Fruit fly (Drosophila melanogaster) whole organism, adult: ENCODE data around the gene CG10600.

ENCODE experiments used
- CG11617 ChIP-seq: fragments of 200-800 bp; sonication (Bioruptor generic); optimal IDR thresholded peaks from 2 replicates; lab custom pipeline; 2017; ENCODE audit warnings: mild to moderate bottlenecking, missing biosample characterization, missing genetic modification reagents, missing genetic modification characterization
- CG12768 ChIP-seq: fragments of 200-800 bp; sonication (Bioruptor generic); optimal IDR thresholded peaks from 2 replicates; lab custom pipeline; 2017; ENCODE audit warnings: missing biosample characterization, missing genetic modification characterization, mild to moderate bottlenecking, moderate library complexity, missing genetic modification reagents
- CG14711 ChIP-seq: fragments of 200-800 bp; sonication (Bioruptor generic); optimal IDR thresholded peaks from 2 replicates; lab custom pipeline; 2018; ENCODE audit warnings: missing biosample characterization, mild to moderate bottlenecking, missing genetic modification characterization, moderate library complexity
- CG1620 ChIP-seq: fragments of 200-800 bp; sonication (Bioruptor generic); optimal IDR thresholded peaks from 2 replicates; lab custom pipeline; 2016; ENCODE audit warnings: missing biosample characterization, missing genetic modification characterization
- CG33017 ChIP-seq: fragments of 200-800 bp; sonication (Bioruptor generic); optimal IDR thresholded peaks from 2 replicates; lab custom pipeline; 2018; ENCODE audit warnings: missing biosample characterization, mild to moderate bottlenecking, missing genetic modification characterization, moderate library complexity
- CG5204 ChIP-seq: fragments of 200-800 bp; sonication (Bioruptor generic); optimal IDR thresholded peaks from 2 replicates; lab custom pipeline; 2016; ENCODE audit warnings: missing biosample characterization, missing genetic modification characterization
- CG7045 ChIP-seq: fragments of 200-800 bp; sonication (Bioruptor generic); optimal IDR thresholded peaks from 2 replicates; lab custom pipeline; 2017; ENCODE audit warnings: missing biosample characterization, mild to moderate bottlenecking, missing genetic modification characterization
- CG7101 ChIP-seq: fragments of 200-800 bp; sonication (Bioruptor generic); optimal IDR thresholded peaks from 2 replicates; lab custom pipeline; 2018; ENCODE audit warnings: missing biosample characterization, mild to moderate bottlenecking, missing genetic modification characterization, moderate library complexity
- Clk ChIP-seq: fragments of 200-800 bp; sonication (Bioruptor generic); optimal IDR thresholded peaks from 2 replicates; lab custom pipeline; 2017; ENCODE audit warnings: missing biosample characterization, missing genetic modification characterization
- Crg-1 ChIP-seq: fragments of 200-800 bp; sonication (Bioruptor generic); optimal IDR thresholded peaks from 2 replicates; lab custom pipeline; 2016; ENCODE audit warnings: missing biosample characterization, missing genetic modification characterization
- Hr96 ChIP-seq: fragments of 200-800 bp; sonication (Bioruptor generic); optimal IDR thresholded peaks from 2 replicates; lab custom pipeline; 2016; ENCODE audit warnings: missing biosample characterization, missing genetic modification characterization
- Mnt ChIP-seq: fragments of 200-800 bp; sonication (Bioruptor generic); optimal IDR thresholded peaks from 2 replicates; lab custom pipeline; 2016; ENCODE audit warnings: missing biosample characterization, mild to moderate bottlenecking, missing genetic modification characterization
- bab1 ChIP-seq: fragments of 200-800 bp; sonication (Bioruptor generic); optimal IDR thresholded peaks from 3 replicates; lab custom pipeline; 2019; ENCODE audit warnings: missing biosample characterization, mild to moderate bottlenecking, missing genetic modification characterization, moderate library complexity
- cic ChIP-seq: fragments of 200-800 bp; sonication (Bioruptor generic); optimal IDR thresholded peaks from 2 replicates; lab custom pipeline; 2017; ENCODE audit warnings: missing biosample characterization, mild to moderate bottlenecking, missing genetic modification characterization, moderate library complexity
- cnc ChIP-seq, 2 experiments: fragments of >200 bp; optimal IDR thresholded peaks; 2 replicates each; lab custom pipeline; 2017
- kay ChIP-seq: fragments of 200-800 bp; sonication (Bioruptor generic); peaks from one replicate; lab custom pipeline; 2016; ENCODE audit warnings: missing biosample characterization, missing genetic modification characterization, borderline replicate concordance
- ovo ChIP-seq: fragments of 200-800 bp; sonication (Bioruptor generic); optimal IDR thresholded peaks from 2 replicates; lab custom pipeline; 2016; ENCODE audit warnings: missing biosample characterization, missing genetic modification characterization
- pad ChIP-seq: fragments of 200-800 bp; sonication (Bioruptor generic); optimal IDR thresholded peaks from 3 replicates; lab custom pipeline; 2017; ENCODE audit warnings: missing biosample characterization, missing genetic modification characterization, mild to moderate bottlenecking, moderate library complexity, missing genetic modification reagents
- tj ChIP-seq: fragments of 200-800 bp; sonication (Bioruptor generic); optimal IDR thresholded peaks from 3 replicates; lab custom pipeline; 2017; ENCODE audit warnings: missing biosample characterization, mild to moderate bottlenecking, missing genetic modification characterization, moderate library complexity
- toe ChIP-seq: fragments of 200-800 bp; sonication (Bioruptor generic); optimal IDR thresholded peaks from 2 replicates; lab custom pipeline; 2016; ENCODE audit warnings: missing biosample characterization, missing genetic modification characterization

CG10600 gene

dm6 chr2L:18878439-18878838 lies 39.0 kb upstream of the CG10600 start:
- TF ChIP-seq cnc (optimal IDR thresholded peaks at IDR 0.05; lab: Kevin White, UChicago) (no peak), CG11617 (GFP tag; lab: Kevin White, UChicago) (no peak), CG12768 (GFP tag; lab: Kevin White, UChicago) (no peak), CG1620 (GFP tag; lab: Kevin White, UChicago) (no peak), Mnt (GFP tag; lab: Kevin White, UChicago) (no peak), Hr96 (no peak), cic (GFP tag; lab: Kevin White, UChicago) (no peak), CG33017 (tag; lab: Kevin White, UChicago) (no peak), CG5204 (GFP tag; lab: Kevin White, UChicago) (no peak)

- no peak for TF ChIP-seq tj (GFP tag; lab: Kevin White, UChicago)
Observed at dm6 chr2L:18875213-18875612, 35.7 kb upstream of the CG10600 start.

- no peak for TF ChIP-seq Mnt (GFP tag; lab: Kevin White, UChicago)
- no peak for TF ChIP-seq cnc (optimal IDR thresholded peaks at IDR 0.05; lab: Kevin White, UChicago)
- no peak for TF ChIP-seq cic (GFP tag; lab: Kevin White, UChicago)
- TF ChIP-seq tj (GFP tag; lab: Kevin White, UChicago), result no peak
- no peak for TF ChIP-seq pad (GFP tag; lab: Kevin White, UChicago)
- TF ChIP-seq CG1620 (GFP tag; lab: Kevin White, UChicago), result no peak
- TF ChIP-seq Clk, result no peak
- no peak for TF ChIP-seq CG12768 (GFP tag; lab: Kevin White, UChicago)
- TF ChIP-seq CG7045 (GFP tag; lab: Kevin White, UChicago), result no peak
- TF ChIP-seq CG7101 (tag; lab: Kevin White, UChicago), result no peak
- TF ChIP-seq CG5204 (GFP tag; lab: Kevin White, UChicago), result no peak
- no peak for TF ChIP-seq CG14711 (tag; lab: Kevin White, UChicago)
- no peak for TF ChIP-seq ovo (GFP tag; lab: Kevin White, UChicago)
- TF ChIP-seq kay, result no peak
- TF ChIP-seq Crg-1 (GFP tag; lab: Kevin White, UChicago), result no peak
- no peak for TF ChIP-seq CG11617 (GFP tag; lab: Kevin White, UChicago)
- TF ChIP-seq bab1 (GFP tag; lab: Kevin White, UChicago), result no peak
Observed at dm6 chr2L:18871822-18872221, 32.3 kb upstream of the CG10600 start.

dm6 chr2L:18867815-18868214 lies 28.3 kb upstream of the CG10600 start:
- TF ChIP-seq bab1 (GFP tag; lab: Kevin White, UChicago) (no peak), CG7101 (tag; lab: Kevin White, UChicago) (no peak), Clk (no peak), CG14711 (tag; lab: Kevin White, UChicago) (no peak), kay (no peak)

- TF ChIP-seq CG14711 (tag; lab: Kevin White, UChicago), result no peak
- no peak for TF ChIP-seq toe (GFP tag; lab: Kevin White, UChicago)
- no peak for TF ChIP-seq Hr96
- TF ChIP-seq CG11617 (GFP tag; lab: Kevin White, UChicago), result no peak
- TF ChIP-seq CG7045 (GFP tag; lab: Kevin White, UChicago), result no peak
- TF ChIP-seq kay, result no peak
- no peak for TF ChIP-seq CG33017 (tag; lab: Kevin White, UChicago)
- TF ChIP-seq ovo (GFP tag; lab: Kevin White, UChicago), result no peak
- no peak for TF ChIP-seq bab1 (GFP tag; lab: Kevin White, UChicago)
Observed at dm6 chr2L:18866582-18866981, 27.1 kb upstream of the CG10600 start.

- TF ChIP-seq CG5204 (GFP tag; lab: Kevin White, UChicago), result no peak
- peak; percentile 57 for TF ChIP-seq kay
Observed at dm6 chr2L:18864981-18865380, 25.5 kb upstream of the CG10600 start.

- TF ChIP-seq CG7101 (tag; lab: Kevin White, UChicago) (no peak), CG7045 (GFP tag; lab: Kevin White, UChicago) (no peak), CG12768 (GFP tag; lab: Kevin White, UChicago) (no peak), Mnt (GFP tag; lab: Kevin White, UChicago) (no peak), Clk (no peak), kay (no peak), cic (GFP tag; lab: Kevin White, UChicago) (no peak), CG14711 (tag; lab: Kevin White, UChicago) (no peak), tj (GFP tag; lab: Kevin White, UChicago) (no peak), CG5204 (GFP tag; lab: Kevin White, UChicago) (no peak), cnc (optimal IDR thresholded peaks at IDR 0.05; lab: Kevin White, UChicago) (no peak), pad (GFP tag; lab: Kevin White, UChicago) (no peak), CG1620 (GFP tag; lab: Kevin White, UChicago) (no peak), Crg-1 (GFP tag; lab: Kevin White, UChicago) (no peak)
Observed at dm6 chr2L:18864093-18864492, 24.6 kb upstream of the CG10600 start.

dm6 chr2L:18860920-18861319 lies 21.4 kb upstream of the CG10600 start:
- TF ChIP-seq CG7045 (GFP tag; lab: Kevin White, UChicago) (no peak), cic (GFP tag; lab: Kevin White, UChicago) (no peak), CG33017 (tag; lab: Kevin White, UChicago) (no peak), toe (GFP tag; lab: Kevin White, UChicago) (no peak), cnc (optimal IDR thresholded peaks at IDR 0.05; lab: Kevin White, UChicago) (no peak), CG5204 (GFP tag; lab: Kevin White, UChicago) (no peak), CG11617 (GFP tag; lab: Kevin White, UChicago) (no peak), kay (no peak), tj (GFP tag; lab: Kevin White, UChicago) (no peak), Clk (no peak), CG14711 (tag; lab: Kevin White, UChicago) (no peak), CG1620 (GFP tag; lab: Kevin White, UChicago) (no peak), ovo (GFP tag; lab: Kevin White, UChicago) (no peak), CG7101 (tag; lab: Kevin White, UChicago) (no peak), bab1 (GFP tag; lab: Kevin White, UChicago) (no peak), Hr96 (no peak), Crg-1 (GFP tag; lab: Kevin White, UChicago) (no peak), pad (GFP tag; lab: Kevin White, UChicago) (no peak)
